Worm (Caenorhabditis elegans) whole organism, young adult: ENCODE results near the gene F02H6.2.
A peak's percentile ranks its signal among the peaks of the same experiment; 100 is the strongest.

Source experiments
- C17E4.6 ChIP-seq: fragments of 200-800 bp; sonication (Bioruptor generic); IDR thresholded peaks from 2 replicates; pipeline ENCODE4 v1.3.6; 2022; ENCODE audit warnings: missing genetic modification reagents, missing genetic modification characterization, missing compliant biosample characterization
- D2030.7 ChIP-seq: fragments of 200-800 bp; sonication (Bioruptor generic); IDR thresholded peaks from 2 replicates; pipeline ENCODE4 v1.3.6; 2022; ENCODE audit warnings: missing genetic modification reagents, missing genetic modification characterization, missing compliant biosample characterization
- F52B5.7 ChIP-seq: sonication (generic microtip); optimal IDR thresholded peaks from 2 replicates; lab custom pipeline; 2016; ENCODE audit warnings: mild to moderate bottlenecking, missing genetic modification characterization, missing compliant biosample characterization
- F57C9.4 ChIP-seq: sonication (generic microtip); optimal IDR thresholded peaks from 2 replicates; lab custom pipeline; 2017; ENCODE audit warnings: mild to moderate bottlenecking, missing genetic modification characterization, missing compliant biosample characterization
- T07F8.4 ChIP-seq: sonication (generic microtip); optimal IDR thresholded peaks from 2 replicates; lab custom pipeline; 2016; ENCODE audit warnings: mild to moderate bottlenecking, missing genetic modification characterization, moderate library complexity, missing compliant biosample characterization
- Y79H2A.3 ChIP-seq: fragments of 200-800 bp; sonication (Bioruptor generic); conservative IDR thresholded peaks from 2 replicates; pipeline ENCODE4 v1.3.6; 2022; ENCODE audit warnings: missing genetic modification reagents, missing genetic modification characterization, missing compliant biosample characterization
- atf-7 ChIP-seq: sonication (generic microtip); optimal IDR thresholded peaks from 2 replicates; lab custom pipeline; 2017; ENCODE audit warnings: mild to moderate bottlenecking, missing genetic modification characterization, missing compliant biosample characterization
- attf-5 ChIP-seq: fragments of 200-800 bp; sonication (Bioruptor generic); optimal IDR thresholded peaks from 2 replicates; lab custom pipeline; 2018; ENCODE audit warnings: mild to moderate bottlenecking, missing genetic modification characterization, missing compliant biosample characterization
- ceh-40 ChIP-seq: fragments of 200-800 bp; sonication (Bioruptor generic); IDR thresholded peaks from 2 replicates; pipeline ENCODE4 v1.3.6; 2022; ENCODE audit warnings: missing genetic modification characterization, missing compliant biosample characterization
- ceh-58 ChIP-seq: fragments of 200-800 bp; sonication (Bioruptor generic); IDR thresholded peaks from 2 replicates; pipeline ENCODE4 v1.3.6; 2022; ENCODE audit warnings: missing genetic modification characterization, missing compliant biosample characterization
- dpl-1 ChIP-seq: fragments of 150-350 bp; optimal IDR thresholded peaks from 2 replicates; lab custom pipeline; 2014; ENCODE audit warnings: missing biosample characterization, missing genetic modification reagents, missing genetic modification characterization
- efl-1 ChIP-seq: fragments of 150-350 bp; optimal IDR thresholded peaks from 2 replicates; lab custom pipeline; 2014; ENCODE audit warnings: missing biosample characterization, missing genetic modification reagents, missing genetic modification characterization
- hlh-12 ChIP-seq: sonication (generic microtip); optimal IDR thresholded peaks from 2 replicates; lab custom pipeline; 2016; ENCODE audit warnings: missing genetic modification characterization, missing compliant biosample characterization
- hlh-26 ChIP-seq: fragments of 200-800 bp; sonication (Bioruptor generic); conservative IDR thresholded peaks from 2 replicates; pipeline ENCODE4 v1.3.6; 2022; ENCODE audit warnings: missing genetic modification reagents, missing genetic modification characterization, missing compliant biosample characterization
- hmg-20 ChIP-seq: fragments of 200-800 bp; sonication (Bioruptor generic); IDR thresholded peaks from 2 replicates; pipeline ENCODE4 v1.3.6; 2022; ENCODE audit warnings: missing genetic modification reagents, missing genetic modification characterization, missing compliant biosample characterization
- lin-54 ChIP-seq: fragments of 200-800 bp; sonication (Bioruptor generic); optimal IDR thresholded peaks from 2 replicates; lab custom pipeline; 2018; ENCODE audit warnings: mild to moderate bottlenecking, missing genetic modification characterization, missing compliant biosample characterization
- madf-3 ChIP-seq: fragments of 200-800 bp; sonication (Bioruptor generic); IDR thresholded peaks from 2 replicates; pipeline ENCODE4 v1.3.6; 2022; ENCODE audit warnings: missing genetic modification reagents, missing genetic modification characterization, missing compliant biosample characterization
- madf-6 ChIP-seq: fragments of 200-800 bp; sonication (Bioruptor generic); IDR thresholded peaks from 2 replicates; pipeline ENCODE4 v1.3.6; 2022; ENCODE audit warnings: missing genetic modification reagents, missing genetic modification characterization, missing compliant biosample characterization
- mcd-1 ChIP-seq: fragments of 200-800 bp; sonication (Bioruptor generic); IDR thresholded peaks from 2 replicates; pipeline ENCODE4 v1.3.6; 2022; ENCODE audit warnings: missing genetic modification reagents, missing genetic modification characterization, missing compliant biosample characterization
- mel-28 ChIP-seq: sonication (generic microtip); optimal IDR thresholded peaks from 2 replicates; lab custom pipeline; 2016; ENCODE audit warnings: borderline replicate concordance, mild to moderate bottlenecking, missing genetic modification characterization, missing compliant biosample characterization
- mes-4 ChIP-seq: sonication (generic microtip); optimal IDR thresholded peaks from 2 replicates; lab custom pipeline; 2016; ENCODE audit warnings: missing genotype, missing genetic modification characterization, missing compliant biosample characterization
- nfya-1 ChIP-seq: sonication (generic microtip); optimal IDR thresholded peaks from 2 replicates; lab custom pipeline; 2017; ENCODE audit warnings: antibody characterized with exemption, missing compliant biosample characterization, missing genetic modification characterization, borderline replicate concordance; ENCODE audit not compliant: insufficient read depth
- nhr-27 ChIP-seq: fragments of 200-800 bp; sonication (Bioruptor generic); optimal IDR thresholded peaks from 2 replicates; lab custom pipeline; 2018; ENCODE audit warnings: mild to moderate bottlenecking, missing genetic modification characterization, moderate library complexity, missing compliant biosample characterization
- rec-8 ChIP-seq, 2 experiments: sonication (generic microtip); optimal IDR thresholded peaks; 2 replicates each; lab custom pipeline; 2016; ENCODE audit warnings: mild to moderate bottlenecking in 2 of 2, missing genetic modification characterization in 2 of 2, missing genetic modification reagents in 2 of 2, missing genotype in 2 of 2, missing biosample characterization in 1 of 2, missing compliant biosample characterization in 1 of 2, moderate library complexity in 1 of 2
- rpc-1 ChIP-seq, 2 experiments: fragments of 150-350 bp in 1 of 2; sonication (generic microtip) in 1 of 2; optimal IDR thresholded peaks; 2 replicates each; lab custom pipeline; 2014 to 2018; ENCODE audit warnings: missing biosample characterization in 1 of 2, missing genetic modification characterization in 1 of 2, missing genetic modification reagents in 1 of 2, missing genotype in 1 of 2
- snpc-1.1 ChIP-seq: sonication (generic microtip); optimal IDR thresholded peaks from 2 replicates; lab custom pipeline; 2017; ENCODE audit warnings: missing genetic modification characterization, mild to moderate bottlenecking, missing compliant biosample characterization, antibody characterized with exemption, moderate library complexity, missing genotype, missing genetic modification reagents; ENCODE audit not compliant: insufficient read depth
- snpc-4 ChIP-seq, 5 experiments: fragments of 150-350 bp in 1 of 5; sonication (generic microtip) in 4 of 5; optimal IDR thresholded peaks; 2 replicates each; lab custom pipeline; 2014 to 2018; ENCODE audit warnings: missing genetic modification characterization in 5 of 5, missing biosample characterization in 3 of 5, antibody characterized with exemption in 2 of 5, mild to moderate bottlenecking in 2 of 5, missing compliant biosample characterization in 2 of 5, missing genotype in 2 of 5, moderate library complexity in 2 of 5, missing genetic modification reagents in 1 of 5
- tbx-9 ChIP-seq: sonication (generic microtip); optimal IDR thresholded peaks from 2 replicates; lab custom pipeline; 2016; ENCODE audit warnings: borderline replicate concordance, missing genetic modification characterization, inconsistent platforms, missing compliant biosample characterization
- ztf-3 ChIP-seq: fragments of 200-800 bp; sonication (Bioruptor generic); optimal IDR thresholded peaks from 2 replicates; lab custom pipeline; 2018; ENCODE audit warnings: mild to moderate bottlenecking, missing genetic modification characterization, missing compliant biosample characterization

F02H6.2 gene

ce11 chrIV:14196176-14196575 is at the start of gene F02H6.2:
Gene F02H6.2 (plus strand): TSS chrIV:14196476.
- TF ChIP-seq lin-54 (GFP tag; lab: Kevin White, UChicago) (no peak), T07F8.4 (tag; lab: Kevin White, UChicago) (no peak), madf-6 (GFP tag; lab: Robert Waterston, UW) (peak; percentile 49; the same call in 1 of the 2 replicates), snpc-4 (GFP tag; optimal IDR thresholded peaks at IDR 0.05; lab: Kevin White, UChicago) (no peak), snpc-4 (tag; optimal IDR thresholded peaks at IDR 0.05; lab: Kevin White, UChicago) (peak in 1 of 4 experiments; percentile 29), dpl-1 (peak; percentile 15), efl-1 (GFP tag; lab: Kevin White, UChicago) (peak; percentile 49)

ce11 chrIV:14153261-14153660 is 43.0 kb upstream of the F02H6.2 start, which contains the start of gene oac-38:
Gene oac-38 (minus strand): TSS chrIV:14153361.
- TF ChIP-seq D2030.7 (no peak), ceh-58 (no peak), C17E4.6 (GFP tag; lab: Robert Waterston, UW) (no peak), F52B5.7 (tag; lab: Kevin White, UChicago) (no peak), tbx-9 (tag; lab: Kevin White, UChicago) (no peak), nfya-1 (tag; lab: Kevin White, UChicago) (no peak), nhr-27 (tag; lab: Kevin White, UChicago) (no peak), mel-28 (tag; lab: Kevin White, UChicago) (no peak), hmg-20 (GFP tag; lab: Robert Waterston, UW) (no peak), hlh-12 (tag; lab: Kevin White, UChicago) (no peak), mes-4 (tag; lab: Kevin White, UChicago) (no peak), madf-3 (GFP tag; lab: Robert Waterston, UW) (no peak), Y79H2A.3 (GFP tag; lab: Robert Waterston, UW) (no peak), madf-6 (GFP tag; lab: Robert Waterston, UW) (no peak), atf-7 (tag; lab: Kevin White, UChicago) (no peak)

- no peak for TF ChIP-seq ceh-40 (GFP tag; lab: Robert Waterston, UW)
- no peak for TF ChIP-seq rpc-1 (optimal IDR thresholded peaks at IDR 0.05; lab: Kevin White, UChicago)
- TF ChIP-seq rpc-1 (tag; optimal IDR thresholded peaks at IDR 0.05; lab: Kevin White, UChicago): no peak
- TF ChIP-seq D2030.7: no peak
- TF ChIP-seq, all 124 proteins: peak for 0
Measured at ce11 chrIV:14158086-14158485, 38.2 kb upstream of the F02H6.2 start, which contains the start of gene R05A10.8. Gene R05A10.8 (minus strand): TSS chrIV:14158186.

- no peak for TF ChIP-seq rec-8 (tag; optimal IDR thresholded peaks at IDR 0.05; lab: Kevin White, UChicago)
- TF ChIP-seq F57C9.4 (tag; lab: Kevin White, UChicago): no peak
- no peak for TF ChIP-seq hlh-26
- TF ChIP-seq attf-5 (GFP tag; lab: Kevin White, UChicago): no peak
- no peak for TF ChIP-seq ztf-3 (GFP tag; lab: Kevin White, UChicago)
Measured at ce11 chrIV:14162772-14163171, 33.5 kb upstream of the F02H6.2 start, which contains the start of gene R05A10.7. Gene R05A10.7 (minus strand): TSS chrIV:14162872.

ce11 chrIV:14164109-14164508 is 32.2 kb upstream of the F02H6.2 start:
- TF ChIP-seq snpc-1.1 (tag; lab: Kevin White, UChicago) (no peak), mcd-1 (no peak)
